Worm (Caenorhabditis elegans): ENCODE results near the gene T23F2.3.

T23F2.3 gene

ce11 chrX:5509114-5509877, 2.8 kb downstream of the T23F2.3 start:
- TF ChIP-seq ceh-20 (GFP tag; IDR thresholded peaks at IDR 0.05) = no peak
- TF ChIP-seq daf-16 (GFP tag; optimal IDR thresholded peaks at IDR 0.05) = peak in 1 of 2 experiments; percentile 13
- TF ChIP-seq daf-16 (tag; optimal IDR thresholded peaks at IDR 0.05) = peak; percentile 97
- TF ChIP-seq ZK546.5 (tag; optimal IDR thresholded peaks at IDR 0.05) = no peak
- peak; percentile 28; the same call in 1 of the 2 replicates for TF ChIP-seq set-16 (GFP tag; IDR thresholded peaks at IDR 0.05)
- no peak for TF ChIP-seq lin-39 (tag; optimal IDR thresholded peaks at IDR 0.05)
- TF ChIP-seq fkh-10 (GFP tag; optimal IDR thresholded peaks at IDR 0.05) = no peak
- no peak for TF ChIP-seq F44E2.7 (GFP tag; IDR thresholded peaks at IDR 0.05)
- TF ChIP-seq attf-4 (tag; optimal IDR thresholded peaks at IDR 0.05) = no peak
- peak; percentile 50 for TF ChIP-seq dve-1 (tag; optimal IDR thresholded peaks at IDR 0.05; ENCODE audit: insufficient read depth)
- TF ChIP-seq T26A8.4 (GFP tag; IDR thresholded peaks at IDR 0.05) = no peak
- TF ChIP-seq F37D6.2 (tag; optimal IDR thresholded peaks at IDR 0.05) = no peak
- TF ChIP-seq tag-97 (GFP tag; IDR thresholded peaks at IDR 0.05) = no peak
- TF ChIP-seq nhr-25 (tag; optimal IDR thresholded peaks at IDR 0.05; ENCODE audit: borderline replicate concordance, insufficient read depth) = no peak
- no peak for TF ChIP-seq mdt-29 (GFP tag; IDR thresholded peaks at IDR 0.05)
- TF ChIP-seq sdz-12 (GFP tag; optimal IDR thresholded peaks at IDR 0.05) = no peak
- TF ChIP-seq unc-62 (GFP tag; optimal IDR thresholded peaks at IDR 0.05 in 1 of 2) = no peak
- TF ChIP-seq unc-62 (tag; optimal IDR thresholded peaks at IDR 0.05) = no peak
- TF ChIP-seq nhr-28 (tag; optimal IDR thresholded peaks at IDR 0.05) = peak; percentile 4
- no peak for TF ChIP-seq dmd-9 (GFP tag; IDR thresholded peaks at IDR 0.05)
- peak; percentile 7 for TF ChIP-seq hlh-11 (tag; optimal IDR thresholded peaks at IDR 0.05)
- no peak for TF ChIP-seq daf-19 (GFP tag; conservative IDR thresholded peaks at IDR 0.05)
- TF ChIP-seq snpc-4 (tag; optimal IDR thresholded peaks at IDR 0.05) = no peak
- TF ChIP-seq lin-29 (GFP tag; IDR thresholded peaks at IDR 0.05) = no peak

DNA sequence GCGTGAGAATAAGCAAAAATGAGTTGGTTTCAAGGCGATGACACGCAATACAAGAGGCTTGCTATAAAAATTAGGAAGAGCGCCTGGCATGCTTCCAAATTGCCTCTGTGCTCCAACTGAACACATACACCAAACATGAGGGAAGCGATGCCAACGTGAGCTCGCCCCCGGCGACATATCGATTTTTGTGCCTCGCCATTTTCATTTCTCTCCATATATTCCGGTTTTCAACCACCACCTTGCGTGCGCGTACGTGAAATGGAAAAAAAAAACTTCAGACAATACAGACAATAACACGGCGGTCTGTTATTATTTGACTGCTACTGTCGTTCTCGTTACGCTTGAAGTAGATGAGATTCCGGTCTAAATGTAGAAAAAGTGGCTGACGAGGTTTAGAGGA, 4.2 kb downstream of the T23F2.3 start:
- TF ChIP-seq skn-1 (tag; optimal IDR thresholded peaks at IDR 0.05) (no peak), dve-1 (tag; optimal IDR thresholded peaks at IDR 0.05; ENCODE audit: insufficient read depth) (peak; percentile 7), hlh-30 (tag; optimal IDR thresholded peaks at IDR 0.05; ENCODE audit: insufficient read depth) (peak; percentile 1)

- TF ChIP-seq F44E2.7 (GFP tag; IDR thresholded peaks at IDR 0.05) (no peak), daf-16 (GFP tag; optimal IDR thresholded peaks at IDR 0.05) (no peak), daf-16 (tag; optimal IDR thresholded peaks at IDR 0.05) (no peak), hlh-11 (tag; optimal IDR thresholded peaks at IDR 0.05) (peak; percentile 33), aha-1 (tag) (peak; percentile 53), mxl-3 (GFP tag; optimal IDR thresholded peaks at IDR 0.05) (peak; percentile 20), nhr-11 (tag; optimal IDR thresholded peaks at IDR 0.05) (peak; percentile 2)
Measured at ce11 chrX:5506432-5506977, 5.6 kb downstream of the T23F2.3 start.

ce11 chrX:5505148-5505547, 7.0 kb downstream of the T23F2.3 start, which contains the start of gene T23F2.2:
Gene T23F2.2 (minus strand): TSS chrX:5505248.
- TF ChIP-seq ceh-82 (tag; optimal IDR thresholded peaks at IDR 0.05) (no peak), aly-2 (tag; optimal IDR thresholded peaks at IDR 0.05) (no peak), fkh-10 (GFP tag; optimal IDR thresholded peaks at IDR 0.05) (no peak), gei-8 (GFP tag; optimal IDR thresholded peaks at IDR 0.05) (no peak), vab-7 (GFP tag; IDR thresholded peaks at IDR 0.05) (no peak), daf-19 (GFP tag; conservative IDR thresholded peaks at IDR 0.05) (no peak), Y75B8A.6 (GFP tag; IDR thresholded peaks at IDR 0.05) (no peak), spr-1 (tag; optimal IDR thresholded peaks at IDR 0.05) (no peak), spr-3 (GFP tag; optimal IDR thresholded peaks at IDR 0.05) (no peak), fos-1 (tag; optimal IDR thresholded peaks at IDR 0.05) (no peak), nhr-25 (tag; optimal IDR thresholded peaks at IDR 0.05; ENCODE audit: borderline replicate concordance, insufficient read depth) (no peak), pha-4 (GFP tag; IDR thresholded peaks at IDR 0.05) (no peak), pha-4 (tag; optimal IDR thresholded peaks at IDR 0.05) (no peak), ama-1 (optimal IDR thresholded peaks at IDR 0.05) (no peak)
